Comparison of ENCODE assay signal across 1 worm cellular context in the genomic region with DNA sequence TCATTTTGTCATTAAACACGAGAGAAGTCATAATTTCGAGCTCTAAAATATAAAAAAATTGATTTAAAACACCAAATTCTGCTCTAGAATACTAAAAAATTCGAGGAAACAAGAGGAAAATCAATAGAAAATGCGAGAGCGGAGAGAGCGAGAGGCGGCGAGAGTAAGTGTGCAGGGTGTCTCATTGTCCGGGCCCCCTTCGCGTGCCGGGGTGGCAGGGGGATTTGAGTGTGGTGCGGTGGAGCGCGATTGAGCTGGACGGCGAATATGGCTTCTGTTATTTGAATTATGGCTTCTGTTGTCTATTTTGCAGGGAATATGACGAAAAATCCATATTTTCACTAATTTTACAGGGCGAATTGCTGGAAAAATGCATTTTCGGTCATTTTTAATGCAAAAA.
TF ChIP-seq lines count a peak whose summit lies in the region.

A gene (minus strand): TSS at position 42 of the 400 bp plus-strand sequence.

TF ChIP-seq in whole organism, L1 larva, 84 proteins besides CTCF, POLR2A, EP300 and RAD21 (continued from another document):
- peak; percentile 16 to 60 (median 20) for TF ChIP-seq dpl-1 (GFP tag; optimal IDR thresholded peaks at IDR 0.05; lab: Kevin White, UChicago)
- TF ChIP-seq lin-35 (GFP tag; optimal IDR thresholded peaks at IDR 0.05; lab: Kevin White, UChicago), result peak; percentile 26 to 38
- TF ChIP-seq efl-1 (optimal IDR thresholded peaks at IDR 0.05; lab: Kevin White, UChicago), result peak; percentile 52 to 56
- TF ChIP-seq efl-1 (GFP tag; optimal IDR thresholded peaks at IDR 0.05 in 1 of 2; lab: Kevin White, UChicago), result peak; percentile 50 to 56
- TF ChIP-seq skn-1 (tag; optimal IDR thresholded peaks at IDR 0.05; lab: Kevin White, UChicago), result peak; percentile 25
- peak; percentile 8 for TF ChIP-seq vab-15 (tag; optimal IDR thresholded peaks at IDR 0.05; lab: Kevin White, UChicago)
- TF ChIP-seq grh-1 (GFP tag; IDR thresholded peaks at IDR 0.05; lab: Robert Waterston, UW), result no peak
- TF ChIP-seq lin-14 (GFP tag; optimal IDR thresholded peaks at IDR 0.05; lab: Kevin White, UChicago), result peak; percentile 80
- peak; percentile 40 for TF ChIP-seq rnt-1 (tag; optimal IDR thresholded peaks at IDR 0.05; lab: Kevin White, UChicago)
- peak in 1 of 2 experiments; percentile 38 for TF ChIP-seq mdl-1 (tag; optimal IDR thresholded peaks at IDR 0.05; lab: Kevin White, UChicago)
- TF ChIP-seq tbx-2 (tag; optimal IDR thresholded peaks at IDR 0.05; lab: Kevin White, UChicago), result peak; percentile 38
- TF ChIP-seq lin-15B (tag; optimal IDR thresholded peaks at IDR 0.05; lab: Kevin White, UChicago), result peak; percentile 25
- peak; percentile 13 for TF ChIP-seq F16B12.6 (tag; optimal IDR thresholded peaks at IDR 0.05; lab: Kevin White, UChicago)
- TF ChIP-seq elt-3 (tag; optimal IDR thresholded peaks at IDR 0.05; lab: Kevin White, UChicago), result no peak
- peak; percentile 43 for TF ChIP-seq snpc-4 (tag; optimal IDR thresholded peaks at IDR 0.05; lab: Kevin White, UChicago)
